Worm (Caenorhabditis elegans) whole organism, young adult: Measurements from ENCODE around the gene lgc-41.

ENCODE experiments used
- B0261.1 ChIP-seq: sonication (generic microtip); optimal IDR thresholded peaks from 2 replicates; lab custom pipeline; 2016; ENCODE audit warnings: mild to moderate bottlenecking, missing genetic modification characterization, moderate library complexity, missing compliant biosample characterization
- C17E4.6 ChIP-seq: fragments of 200-800 bp; sonication (Bioruptor generic); IDR thresholded peaks from 2 replicates; pipeline ENCODE4 v1.3.6; 2022; ENCODE audit warnings: missing genetic modification reagents, missing genetic modification characterization, missing compliant biosample characterization
- K11D2.4 ChIP-seq: fragments of 200-800 bp; sonication (Bioruptor generic); IDR thresholded peaks from 2 replicates; pipeline ENCODE4 v1.3.6; 2022; ENCODE audit warnings: missing genetic modification reagents, missing genetic modification characterization, missing compliant biosample characterization
- T07F8.4 ChIP-seq: sonication (generic microtip); optimal IDR thresholded peaks from 2 replicates; lab custom pipeline; 2016; ENCODE audit warnings: mild to moderate bottlenecking, missing genetic modification characterization, moderate library complexity, missing compliant biosample characterization
- ceh-27 ChIP-seq: fragments of 200-800 bp; sonication (Bioruptor generic); optimal IDR thresholded peaks from 2 replicates; lab custom pipeline; 2018; ENCODE audit warnings: mild to moderate bottlenecking, missing genetic modification characterization, moderate library complexity, missing compliant biosample characterization
- dox-1 ChIP-seq: fragments of 200-800 bp; sonication (Bioruptor generic); IDR thresholded peaks from 2 replicates; pipeline ENCODE4 v1.3.6; 2022; ENCODE audit warnings: missing genetic modification reagents, missing genetic modification characterization, missing compliant biosample characterization
- dpff-1 ChIP-seq: sonication (generic microtip); optimal IDR thresholded peaks from 2 replicates; lab custom pipeline; 2017; ENCODE audit warnings: mild to moderate bottlenecking, missing genetic modification characterization, missing compliant biosample characterization
- dpl-1 ChIP-seq: fragments of 150-350 bp; optimal IDR thresholded peaks from 2 replicates; lab custom pipeline; 2014; ENCODE audit warnings: missing biosample characterization, missing genetic modification reagents, missing genetic modification characterization
- mxl-1 ChIP-seq: sonication (generic microtip); optimal IDR thresholded peaks from 2 replicates; lab custom pipeline; 2016; ENCODE audit warnings: missing genetic modification characterization, missing compliant biosample characterization
- nhr-120 ChIP-seq: fragments of 200-800 bp; sonication (Bioruptor generic); IDR thresholded peaks from 2 replicates; pipeline ENCODE4 v1.3.6; 2022; ENCODE audit warnings: missing genetic modification characterization, missing compliant biosample characterization
- pha-4 ChIP-seq: fragments of 150-350 bp; sonication (generic microtip); optimal IDR thresholded peaks from 2 replicates; lab custom pipeline; 2014; ENCODE audit warnings: missing biosample characterization, missing genetic modification reagents, missing genetic modification characterization
- snpc-4 ChIP-seq, 5 experiments: fragments of 150-350 bp in 1 of 5; sonication (generic microtip) in 4 of 5; optimal IDR thresholded peaks; 2 replicates each; lab custom pipeline; 2014 to 2018; ENCODE audit warnings: missing genetic modification characterization in 5 of 5, missing biosample characterization in 3 of 5, antibody characterized with exemption in 2 of 5, mild to moderate bottlenecking in 2 of 5, missing compliant biosample characterization in 2 of 5, missing genotype in 2 of 5, moderate library complexity in 2 of 5, missing genetic modification reagents in 1 of 5
- unc-62 ChIP-seq: fragments of 150-350 bp; optimal IDR thresholded peaks from 2 replicates; lab custom pipeline; 2014; ENCODE audit warnings: missing biosample characterization, missing genetic modification reagents, missing genetic modification characterization

ce11 chrX:10443836-10444235 lies 10.2 kb upstream of the lgc-41 start, which contains the start of gene C39B10.3:
- no peak for TF ChIP-seq pha-4
- no peak for TF ChIP-seq B0261.1
- no peak for TF ChIP-seq dpff-1 (tag; lab: Kevin White, UChicago)
- TF ChIP-seq nhr-120 (GFP tag; lab: Robert Waterston, UW), result no peak
- no peak for TF ChIP-seq T07F8.4
- TF ChIP-seq dox-1 (GFP tag; lab: Robert Waterston, UW), result no peak
- no peak for TF ChIP-seq mxl-1 (tag; lab: Kevin White, UChicago)
- no peak for TF ChIP-seq snpc-4 (GFP tag; optimal IDR thresholded peaks at IDR 0.05; lab: Kevin White, UChicago)
- TF ChIP-seq snpc-4 (tag; optimal IDR thresholded peaks at IDR 0.05; lab: Kevin White, UChicago), result no peak
- no peak for TF ChIP-seq ceh-27 (GFP tag; lab: Kevin White, UChicago)
- TF ChIP-seq unc-62 (GFP tag; lab: Kevin White, UChicago), result no peak
- no peak for TF ChIP-seq C17E4.6 (GFP tag; lab: Robert Waterston, UW)
- TF ChIP-seq dpl-1 (GFP tag; lab: Kevin White, UChicago), result no peak
- no peak for TF ChIP-seq K11D2.4
